Fruit fly (Drosophila melanogaster): ENCODE data around the gene CG12316.

CG12316 gene

dm6 chr3L:15142004-15142890 lies 5.5 kb upstream of the CG12316 start, which contains the start of gene Pdi (continued):
- TF ChIP-seq fd64A (GFP tag; optimal IDR thresholded peaks at IDR 0.05) (no peak), pan (optimal IDR thresholded peaks at IDR 0.05) (no peak), pan (GFP tag; optimal IDR thresholded peaks at IDR 0.05 in 1 of 2, IDR thresholded peaks at IDR 0.05 in 1 of 2) (no peak), nerfin-2 (GFP tag; IDR thresholded peaks at IDR 0.05; ENCODE audit: partially characterized antibody) (peak; percentile 61), Pdp1 (GFP tag; optimal IDR thresholded peaks at IDR 0.05) (peak in 1 of 2 experiments; percentile 50), B-H1 (GFP tag; IDR thresholded peaks at IDR 0.05) (no peak), sug (tag; optimal IDR thresholded peaks at IDR 0.05) (peak; percentile 50), nmo (GFP tag; optimal IDR thresholded peaks at IDR 0.05) (peak; percentile 62), CG31388 (GFP tag; optimal IDR thresholded peaks at IDR 0.05) (no peak), jing (GFP tag; optimal IDR thresholded peaks at IDR 0.05) (no peak), Chrac-16 (GFP tag; optimal IDR thresholded peaks at IDR 0.05) (no peak), aop (GFP tag; IDR thresholded peaks at IDR 0.05) (no peak), usp (GFP tag; optimal IDR thresholded peaks at IDR 0.05) (no peak), Antp (GFP tag; optimal IDR thresholded peaks at IDR 0.05) (no peak), Side (GFP tag; optimal IDR thresholded peaks at IDR 0.05) (peak; percentile 49), Aef1 (GFP tag; IDR thresholded peaks at IDR 0.05) (no peak), tin (GFP tag; optimal IDR thresholded peaks at IDR 0.05) (peak; percentile 3), Taf1 (GFP tag; IDR thresholded peaks at IDR 0.05) (no peak), Elba2 (GFP tag; optimal IDR thresholded peaks at IDR 0.05) (no peak), mam (GFP tag; optimal IDR thresholded peaks at IDR 0.05) (no peak), sqz (GFP tag; optimal IDR thresholded peaks at IDR 0.05) (peak; percentile 38), Gsc (GFP tag; IDR thresholded peaks at IDR 0.05) (no peak), psq (GFP tag; optimal IDR thresholded peaks at IDR 0.05) (no peak), CG7987 (GFP tag; optimal IDR thresholded peaks at IDR 0.05) (peak; percentile 49), CG2712 (tag; optimal IDR thresholded peaks at IDR 0.05) (peak; percentile 47), CG8944 (GFP tag; optimal IDR thresholded peaks at IDR 0.05) (no peak), CG2199 (GFP tag; IDR thresholded peaks at IDR 0.05) (peak; percentile 78; the same call in 2 of the 3 replicates), CG3281 (GFP tag; optimal IDR thresholded peaks at IDR 0.05) (no peak), ab (GFP tag; optimal IDR thresholded peaks at IDR 0.05) (no peak), CG14965 (GFP tag; optimal IDR thresholded peaks at IDR 0.05; ENCODE audit: borderline replicate concordance) (no peak), CG31441 (GFP tag; IDR thresholded peaks at IDR 0.05) (0 out of 2 replicates have a peak, but pooled peaks have one; percentile 25), CG4328 (GFP tag; optimal IDR thresholded peaks at IDR 0.05) (no peak), bowl (GFP tag; IDR thresholded peaks at IDR 0.05) (no peak), HHEX (GFP tag; optimal IDR thresholded peaks at IDR 0.05) (no peak), CG5180 (GFP tag; optimal IDR thresholded peaks at IDR 0.05) (no peak), Hr39 (optimal IDR thresholded peaks at IDR 0.05) (no peak), p53 (GFP tag; optimal IDR thresholded peaks at IDR 0.05) (no peak), gcm2 (GFP tag; optimal IDR thresholded peaks at IDR 0.05) (peak; percentile 51), gem (tag; optimal IDR thresholded peaks at IDR 0.05) (peak; percentile 32), Dek (tag; optimal IDR thresholded peaks at IDR 0.05) (peak; percentile 42), CG17385 (GFP tag; optimal IDR thresholded peaks at IDR 0.05) (peak; percentile 31), bbx (GFP tag; IDR thresholded peaks at IDR 0.05; ENCODE audit: partially characterized antibody) (peak; percentile 83), CG2889 (GFP tag; IDR thresholded peaks at IDR 0.05) (no peak), az2 (GFP tag; optimal IDR thresholded peaks at IDR 0.05) (no peak), CG11504 (tag; optimal IDR thresholded peaks at IDR 0.05) (peak; percentile 50), CG10979 (tag; optimal IDR thresholded peaks at IDR 0.05) (no peak), mld (GFP tag; IDR thresholded peaks at IDR 0.05; ENCODE audit: partially characterized antibody) (peak; percentile 46; the same call in 1 of the 3 replicates), CG13123 (GFP tag; optimal IDR thresholded peaks at IDR 0.05) (no peak), insv (GFP tag; optimal IDR thresholded peaks at IDR 0.05) (peak in 1 of 2 experiments; percentile 24), dimm (GFP tag; IDR thresholded peaks at IDR 0.05) (no peak)
